Worm (Caenorhabditis elegans): ENCODE data around the gene smoc-1.

- no peak for TF ChIP-seq ZK546.5 (tag; optimal IDR thresholded peaks at IDR 0.05)
- TF ChIP-seq sea-2 (GFP tag; optimal IDR thresholded peaks at IDR 0.05) = no peak
- TF ChIP-seq nhr-12 (tag; optimal IDR thresholded peaks at IDR 0.05) = no peak
- TF ChIP-seq ceh-82 (tag; optimal IDR thresholded peaks at IDR 0.05) = no peak
Measured at ce11 chrV:11777846-11778245, 20.4 kb downstream of the smoc-1 start.
